Fruit fly (Drosophila melanogaster): Measurements from ENCODE around the gene CG31606.

CG31606 gene

DNA sequence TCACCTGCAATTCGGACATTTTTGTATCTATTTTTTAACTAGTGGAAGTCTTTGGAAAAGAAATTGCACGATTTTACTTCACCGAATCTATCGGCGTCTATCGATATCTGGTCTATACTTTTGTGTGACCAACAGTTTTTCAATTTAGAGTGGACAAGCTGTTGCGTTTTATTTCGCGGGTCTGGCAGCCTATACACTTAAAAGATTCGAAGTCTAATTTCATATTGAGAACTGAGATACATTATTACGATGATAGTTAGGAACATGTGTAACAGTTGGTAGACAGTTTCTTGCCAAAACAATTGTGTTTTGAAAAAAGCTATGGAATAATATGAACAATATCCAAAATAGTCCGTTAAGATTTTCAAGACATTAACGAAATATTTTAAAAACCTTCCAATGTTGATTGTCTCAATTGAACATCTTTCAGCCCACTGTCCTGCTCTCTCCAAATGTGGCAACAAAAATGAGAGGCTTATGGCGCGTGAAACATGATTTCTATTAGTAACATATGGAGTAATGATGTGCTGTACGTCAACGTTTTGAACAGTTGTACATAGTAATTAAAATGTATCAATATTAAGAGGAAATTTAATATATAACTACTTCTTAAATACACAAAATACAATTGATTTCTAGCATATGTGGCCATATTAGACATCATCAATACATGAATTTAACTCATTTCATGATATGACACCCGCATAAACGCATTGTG lies 15.1 kb downstream of the CG31606 start, which contains the start of gene Acbp1 (continued):
- TF ChIP-seq pros (GFP tag; optimal IDR thresholded peaks at IDR 0.05) (peak; percentile 93), kni (GFP tag; optimal IDR thresholded peaks at IDR 0.05) (peak; percentile 96), grn (GFP tag; optimal IDR thresholded peaks at IDR 0.05) (peak; percentile 67), Spps (tag; optimal IDR thresholded peaks at IDR 0.05) (peak; percentile 97), esg (GFP tag; conservative IDR thresholded peaks at IDR 0.05) (peak; percentile 88), ab (GFP tag; optimal IDR thresholded peaks at IDR 0.05) (peak; percentile 83), Asciz (GFP tag; optimal IDR thresholded peaks at IDR 0.05) (peak; percentile 97), Dfd (GFP tag; optimal IDR thresholded peaks at IDR 0.05) (no peak), Dek (tag; optimal IDR thresholded peaks at IDR 0.05) (peak; percentile 94), ro (GFP tag; IDR thresholded peaks at IDR 0.05) (peak; percentile 77; the same call in 1 of the 2 replicates), B-H1 (GFP tag; IDR thresholded peaks at IDR 0.05) (peak; percentile 87), CG11695 (GFP tag; IDR thresholded peaks at IDR 0.05) (peak; percentile 94), Trl (optimal IDR thresholded peaks at IDR 0.05) (peak; percentile 82 to 93), Trl (GFP tag; optimal IDR thresholded peaks at IDR 0.05) (peak; percentile 97), org-1 (GFP tag; optimal IDR thresholded peaks at IDR 0.05) (peak; percentile 97), CG18476 (GFP tag; optimal IDR thresholded peaks at IDR 0.05) (peak; percentile 94), yki (optimal IDR thresholded peaks at IDR 0.05) (peak; percentile 65), CG8944 (GFP tag; optimal IDR thresholded peaks at IDR 0.05) (peak; percentile 95), Six4 (GFP tag; optimal IDR thresholded peaks at IDR 0.05) (peak; percentile 93), Hand (GFP tag; optimal IDR thresholded peaks at IDR 0.05) (peak; percentile 99), MESR4 (GFP tag; optimal IDR thresholded peaks at IDR 0.05) (peak; percentile 58), pnt (GFP tag; optimal IDR thresholded peaks at IDR 0.05) (peak; percentile 95), Doc3 (GFP tag; IDR thresholded peaks at IDR 0.05; ENCODE audit: partially characterized antibody) (peak; percentile 80), pum (GFP tag; optimal IDR thresholded peaks at IDR 0.05) (peak; percentile 96), H2.0 (GFP tag; IDR thresholded peaks at IDR 0.05) (peak; percentile 76), oc (tag; optimal IDR thresholded peaks at IDR 0.05) (peak; percentile 95), hbn (GFP tag; IDR thresholded peaks at IDR 0.05; ENCODE audit: partially characterized antibody) (peak; percentile 62), CG1832 (GFP tag; optimal IDR thresholded peaks at IDR 0.05) (no peak), CG30020 (tag; optimal IDR thresholded peaks at IDR 0.05) (peak; percentile 90), fru (optimal IDR thresholded peaks at IDR 0.05) (no peak), dan (GFP tag; IDR thresholded peaks at IDR 0.05) (no peak), Bgb (GFP tag; IDR thresholded peaks at IDR 0.05; ENCODE audit: partially characterized antibody) (peak; percentile 83), dmrt99B (tag; optimal IDR thresholded peaks at IDR 0.05) (peak; percentile 97), luna (GFP tag; optimal IDR thresholded peaks at IDR 0.05) (peak; percentile 90), Lim3 (GFP tag; IDR thresholded peaks at IDR 0.05) (peak; percentile 69), Blimp-1 (GFP tag; optimal IDR thresholded peaks at IDR 0.05) (peak; percentile 96), CG12104 (GFP tag; optimal IDR thresholded peaks at IDR 0.05) (peak; percentile 91), CG10267 (tag; optimal IDR thresholded peaks at IDR 0.05) (peak; percentile 98), tup (GFP tag; optimal IDR thresholded peaks at IDR 0.05) (peak; percentile 79), Nf-YC (tag; optimal IDR thresholded peaks at IDR 0.05) (peak; percentile 93), CG12219 (GFP tag; optimal IDR thresholded peaks at IDR 0.05) (peak; percentile 99), CG3163 (GFP tag; optimal IDR thresholded peaks at IDR 0.05) (peak; percentile 86), CG7963 (GFP tag; IDR thresholded peaks at IDR 0.05; ENCODE audit: partially characterized antibody) (peak; percentile 68; the same call in 2 of the 3 replicates), hb (GFP tag; IDR thresholded peaks at IDR 0.05; ENCODE audit: partially characterized antibody) (peak; percentile 62; the same call in 1 of the 3 replicates), CG31365 (tag; optimal IDR thresholded peaks at IDR 0.05) (peak; percentile 93), CG11504 (tag; optimal IDR thresholded peaks at IDR 0.05) (peak; percentile 96), stc (GFP tag; IDR thresholded peaks at IDR 0.05) (peak; percentile 81), chif (GFP tag; optimal IDR thresholded peaks at IDR 0.05) (peak; percentile 91 to 95), HmgZ (tag; optimal IDR thresholded peaks at IDR 0.05) (peak; percentile 97)

Data from whole organism, embryonic.